Worm (Caenorhabditis elegans): Measurements from ENCODE around the gene acl-14.

The acl-14 gene

ce11 chrV:9318046-9318445 is 15.4 kb downstream of the acl-14 start, which contains the start of gene kvs-3 (continued):
- TF ChIP-seq rpc-1 (optimal IDR thresholded peaks at IDR 0.05) (peak; percentile 85), rpc-1 (tag; optimal IDR thresholded peaks at IDR 0.05) (peak; percentile 94)

ce11 chrV:9316970-9317369 is 16.5 kb downstream of the acl-14 start:
- TF ChIP-seq hlh-26 (GFP tag; conservative IDR thresholded peaks at IDR 0.05) (no peak), akir-1 (GFP tag; optimal IDR thresholded peaks at IDR 0.05) (no peak), attf-6 (GFP tag; IDR thresholded peaks at IDR 0.05) (no peak), nhr-90 (tag; optimal IDR thresholded peaks at IDR 0.05) (no peak), repo-1 (tag; optimal IDR thresholded peaks at IDR 0.05) (no peak), F49E8.2 (tag; optimal IDR thresholded peaks at IDR 0.05; ENCODE audit: insufficient read depth) (no peak), rcor-1 (GFP tag; IDR thresholded peaks at IDR 0.05) (no peak), rpc-1 (optimal IDR thresholded peaks at IDR 0.05) (no peak), rpc-1 (tag; optimal IDR thresholded peaks at IDR 0.05) (no peak), B0035.1 (tag; optimal IDR thresholded peaks at IDR 0.05) (no peak), atf-7 (tag; optimal IDR thresholded peaks at IDR 0.05) (no peak), fkh-3 (tag; optimal IDR thresholded peaks at IDR 0.05) (no peak), hsf-1 (GFP tag; IDR thresholded peaks at IDR 0.05) (no peak), hmg-1.2 (GFP tag; IDR thresholded peaks at IDR 0.05) (no peak), chd-7 (tag; optimal IDR thresholded peaks at IDR 0.05) (no peak)

ce11 chrV:9314408-9314807 is 19.0 kb downstream of the acl-14 start:
- TF ChIP-seq madf-10 (tag; optimal IDR thresholded peaks at IDR 0.05) (no peak), chd-7 (tag; optimal IDR thresholded peaks at IDR 0.05) (no peak), F37B4.10 (GFP tag; IDR thresholded peaks at IDR 0.05) (no peak), tbp1 (GFP tag; optimal IDR thresholded peaks at IDR 0.05) (no peak), mel-28 (tag; optimal IDR thresholded peaks at IDR 0.05; ENCODE audit: borderline replicate concordance) (no peak), ceh-79 (tag; optimal IDR thresholded peaks at IDR 0.05) (no peak), lsl-1 (GFP tag; optimal IDR thresholded peaks at IDR 0.05) (no peak), lin-35 (GFP tag; optimal IDR thresholded peaks at IDR 0.05) (no peak), F39B2.1 (GFP tag; IDR thresholded peaks at IDR 0.05) (no peak), F57A8.1 (GFP tag; optimal IDR thresholded peaks at IDR 0.05) (no peak), attf-6 (GFP tag; IDR thresholded peaks at IDR 0.05) (no peak), aptf-2 (GFP tag; conservative IDR thresholded peaks at IDR 0.05) (no peak), efl-1 (GFP tag; optimal IDR thresholded peaks at IDR 0.05) (no peak), hlh-12 (tag; optimal IDR thresholded peaks at IDR 0.05) (no peak)

- TF ChIP-seq madf-8 (GFP tag; conservative IDR thresholded peaks at IDR 0.05) = no peak
- no peak for TF ChIP-seq lag-1 (GFP tag; IDR thresholded peaks at IDR 0.05)
- 0 out of 2 replicates have a peak, but pooled peaks have one; percentile 3 for TF ChIP-seq madf-3 (GFP tag; IDR thresholded peaks at IDR 0.05)
- TF ChIP-seq somi-1 (GFP tag; optimal IDR thresholded peaks at IDR 0.05) = no peak
- TF ChIP-seq Y67H2A.10 (GFP tag; conservative IDR thresholded peaks at IDR 0.05) = no peak
- TF ChIP-seq B0336.3 (GFP tag; IDR thresholded peaks at IDR 0.05) = no peak
Observed at ce11 chrV:9312377-9312776, 21.1 kb downstream of the acl-14 start.

ce11 chrV:9305116-9305515 is 28.3 kb downstream of the acl-14 start, which contains the start of gene F44A2.3:
Gene F44A2.3 (plus strand): TSS chrV:9305416.
- TF ChIP-seq hlh-26 (GFP tag; conservative IDR thresholded peaks at IDR 0.05) (no peak), repo-1 (tag; optimal IDR thresholded peaks at IDR 0.05) (no peak), snpc-1.1 (tag; optimal IDR thresholded peaks at IDR 0.05; ENCODE audit: insufficient read depth) (no peak), hmg-1.2 (GFP tag; IDR thresholded peaks at IDR 0.05) (no peak), zim-3 (tag; optimal IDR thresholded peaks at IDR 0.05) (no peak), bed-1 (GFP tag; IDR thresholded peaks at IDR 0.05) (no peak), D2030.7 (GFP tag; IDR thresholded peaks at IDR 0.05) (no peak), mcd-1 (GFP tag; IDR thresholded peaks at IDR 0.05) (no peak), lin-40 (tag; optimal IDR thresholded peaks at IDR 0.05) (no peak), ama-1 (optimal IDR thresholded peaks at IDR 0.05) (no peak), ama-1 (GFP tag; optimal IDR thresholded peaks at IDR 0.05) (no peak), F49E8.2 (tag; optimal IDR thresholded peaks at IDR 0.05; ENCODE audit: insufficient read depth) (no peak), bed-2 (GFP tag; IDR thresholded peaks at IDR 0.05) (no peak), let-526 (GFP tag; IDR thresholded peaks at IDR 0.05) (no peak), cebp-2 (GFP tag; IDR thresholded peaks at IDR 0.05) (no peak), ztf-6 (GFP tag; IDR thresholded peaks at IDR 0.05) (no peak)
